Worm (Caenorhabditis elegans) whole organism, mixed stage, embryonic: Measurements from ENCODE around the gene C53B4.2.

Experiments used
- ces-1 ChIP-seq: fragments of 150-350 bp; optimal IDR thresholded peaks from 2 replicates; lab custom pipeline; 2014; ENCODE audit warnings: missing biosample characterization, missing genetic modification reagents, missing genetic modification characterization
- elt-3 ChIP-seq: fragments of 150-350 bp; optimal IDR thresholded peaks from 2 replicates; lab custom pipeline; 2014; ENCODE audit warnings: missing biosample characterization, missing genetic modification characterization
- flh-1 ChIP-seq: fragments of 200-800 bp; sonication (Bioruptor generic); optimal IDR thresholded peaks from 2 replicates; lab custom pipeline; 2018; ENCODE audit warnings: mild to moderate bottlenecking, missing genetic modification characterization, moderate library complexity, missing compliant biosample characterization
- mab-5 ChIP-seq: fragments of 150-350 bp; optimal IDR thresholded peaks from 2 replicates; lab custom pipeline; 2014; ENCODE audit warnings: missing biosample characterization, missing genetic modification characterization
- nhr-12 ChIP-seq: fragments of 150-350 bp; optimal IDR thresholded peaks from 2 replicates; lab custom pipeline; 2014; ENCODE audit warnings: missing biosample characterization, missing genetic modification characterization
- nhr-28 ChIP-seq: fragments of 150-350 bp; optimal IDR thresholded peaks from 2 replicates; lab custom pipeline; 2014; ENCODE audit warnings: missing biosample characterization, missing genetic modification characterization
- nhr-76 ChIP-seq: sonication (generic microtip); optimal IDR thresholded peaks from 2 replicates; lab custom pipeline; 2017; ENCODE audit warnings: missing biosample characterization, missing genetic modification characterization
- unc-120 ChIP-seq: sonication (generic microtip); optimal IDR thresholded peaks from 2 replicates; lab custom pipeline; 2017; ENCODE audit warnings: missing genetic modification characterization, missing compliant biosample characterization; ENCODE audit not compliant: poor library complexity, severe bottlenecking
- unc-62 ChIP-seq: fragments of 150-350 bp; optimal IDR thresholded peaks from 2 replicates; lab custom pipeline; 2014; ENCODE audit warnings: missing biosample characterization, missing genetic modification reagents, missing genetic modification characterization
- ztf-11 ChIP-seq: fragments of 150-350 bp; optimal IDR thresholded peaks from 2 replicates; lab custom pipeline; 2014; ENCODE audit warnings: missing biosample characterization, missing genetic modification characterization

DNA sequence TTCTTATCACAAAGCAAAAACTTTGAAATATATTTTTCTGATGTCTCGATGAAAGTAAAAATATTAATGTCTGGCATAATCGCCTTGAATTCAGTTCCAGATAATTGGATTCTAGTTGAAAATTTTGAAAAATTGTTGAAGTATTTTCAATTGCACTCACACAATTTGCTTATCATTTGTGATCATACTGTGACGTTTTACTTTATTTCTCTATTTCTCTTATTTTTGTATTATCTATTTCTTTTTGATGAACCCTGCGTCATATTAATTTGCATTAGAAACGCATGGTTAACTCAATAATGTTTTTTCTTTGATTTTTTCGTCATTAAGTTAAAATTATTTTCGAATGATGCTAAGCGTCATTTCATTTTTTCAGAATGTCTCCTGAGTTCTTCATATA is 44.3 kb downstream of the C53B4.2 start, which contains the start of gene C53D6.11:
- TF ChIP-seq nhr-12 (tag; lab: Kevin White, UChicago), result no peak
- no peak for TF ChIP-seq unc-120 (tag; lab: Kevin White, UChicago)
- TF ChIP-seq nhr-28 (tag; lab: Kevin White, UChicago), result no peak
- no peak for TF ChIP-seq unc-62
- no peak for TF ChIP-seq nhr-76 (tag; lab: Kevin White, UChicago)
- no peak for TF ChIP-seq flh-1 (GFP tag; lab: Kevin White, UChicago)
- TF ChIP-seq ces-1, result no peak
- TF ChIP-seq elt-3 (tag; lab: Kevin White, UChicago), result no peak
- no peak for TF ChIP-seq mab-5 (tag; lab: Kevin White, UChicago)
- TF ChIP-seq ztf-11 (tag; lab: Kevin White, UChicago), result no peak
